Fruit fly (Drosophila melanogaster) whole organism, pupa: Measurements from ENCODE around the gene CG4301.

ENCODE experiments used
- CG10348 ChIP-seq: fragments of 200-800 bp; sonication (Bioruptor generic); IDR thresholded peaks from 2 replicates; pipeline ENCODE4 v1.3.6; 2022; ENCODE audit warnings: missing biosample characterization, missing genetic modification characterization
- CG15710 ChIP-seq: fragments of 200-800 bp; sonication (Bioruptor generic); optimal IDR thresholded peaks from 2 replicates; lab custom pipeline; 2018; ENCODE audit warnings: missing biosample characterization, mild to moderate bottlenecking, missing genetic modification characterization, moderate library complexity
- CG4496 ChIP-seq: fragments of 200-800 bp; sonication (Bioruptor generic); IDR thresholded peaks from 3 replicates; pipeline ENCODE4 v1.3.6; 2022; ENCODE audit warnings: missing biosample characterization, missing genetic modification characterization
- EcR ChIP-seq: fragments of 200-800 bp; sonication (Bioruptor generic); optimal IDR thresholded peaks from 3 replicates; lab custom pipeline; 2019; ENCODE audit warnings: missing biosample characterization, missing genetic modification characterization, mild to moderate bottlenecking, moderate library complexity, missing genetic modification reagents
- Pif1A ChIP-seq: fragments of 200-800 bp; sonication (Bioruptor generic); optimal IDR thresholded peaks from 3 replicates; lab custom pipeline; 2016; ENCODE audit warnings: missing biosample characterization, missing genetic modification characterization
- rn ChIP-seq: fragments of 200-800 bp; sonication (Bioruptor generic); IDR thresholded peaks from 2 replicates; pipeline ENCODE4 v1.3.6; 2022; ENCODE audit warnings: missing biosample characterization, missing genetic modification characterization

- TF ChIP-seq CG15710 (tag; lab: Kevin White, UChicago) = no peak
- no peak for TF ChIP-seq rn (GFP tag; lab: Robert Waterston, UW)
- TF ChIP-seq EcR = no peak
- no peak for TF ChIP-seq CG4496
- TF ChIP-seq CG10348 (GFP tag; lab: Robert Waterston, UW) = no peak
- no peak for TF ChIP-seq Pif1A (GFP tag; lab: Kevin White, UChicago)
Observed at dm6 chrX:16372492-16373350, 32.6 kb upstream of the CG4301 start, which contains the start of gene Fur2.
